Fruit fly (Drosophila melanogaster): ENCODE measurements around the gene CG14421.
A peak's percentile ranks its signal among the peaks of the same experiment; 100 is the strongest.

Gene CG14421

dm6 chrX:2949114-2949513 is 7.9 kb downstream of the CG14421 start:
- peak; percentile 85 to 87 for TF ChIP-seq CTCF (optimal IDR thresholded peaks at IDR 0.05)
- no peak for TF ChIP-seq CG8478 (optimal IDR thresholded peaks at IDR 0.05)

DNA sequence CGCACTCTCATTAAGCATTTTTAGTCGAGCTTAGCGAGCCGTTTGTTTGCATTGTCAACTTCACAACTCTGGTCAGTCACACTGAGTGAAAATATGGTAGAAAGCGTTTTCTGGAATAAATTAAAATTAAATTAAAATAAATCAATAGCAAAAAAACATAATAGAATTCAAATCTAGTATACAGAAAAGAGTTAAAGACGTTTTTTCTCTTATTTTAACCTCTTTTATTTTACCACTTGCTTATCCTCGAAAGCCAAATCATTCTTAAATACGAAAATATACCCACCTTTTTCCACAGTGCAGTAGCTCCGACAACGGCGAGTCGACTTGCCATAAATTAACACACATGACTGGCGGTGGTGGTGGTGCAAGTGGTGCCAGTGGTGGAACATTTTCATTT is 10.4 kb downstream of the CG14421 start:
- TF ChIP-seq CG8478 (optimal IDR thresholded peaks at IDR 0.05) (no peak), CTCF (optimal IDR thresholded peaks at IDR 0.05) (no peak)

DNA sequence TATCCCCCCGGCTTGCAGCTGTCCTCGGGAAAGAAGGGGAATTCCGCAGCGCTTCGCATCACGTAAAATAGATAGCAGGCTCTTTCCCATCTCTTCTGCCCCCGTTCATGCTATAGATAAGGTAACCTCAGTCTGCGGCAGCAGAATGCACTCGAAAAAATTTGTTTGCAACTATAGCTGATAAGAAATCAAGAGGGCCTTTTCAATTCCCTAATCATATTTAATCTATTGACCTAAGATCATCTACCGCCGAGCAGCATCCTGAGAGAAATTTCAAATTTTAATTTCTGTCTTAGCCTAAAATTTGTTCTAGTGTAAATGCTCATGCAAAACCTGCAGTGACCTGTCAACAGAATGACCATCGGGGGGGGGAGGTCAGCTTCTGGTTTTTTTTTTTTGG is 15.4 kb downstream of the CG14421 start:
- TF ChIP-seq CG8478 (optimal IDR thresholded peaks at IDR 0.05) = no peak
- TF ChIP-seq CTCF (optimal IDR thresholded peaks at IDR 0.05) = no peak

dm6 chrX:2963171-2963570 is 22.0 kb downstream of the CG14421 start:
- TF ChIP-seq CTCF (optimal IDR thresholded peaks at IDR 0.05) = no peak
- TF ChIP-seq CG8478 (optimal IDR thresholded peaks at IDR 0.05) = no peak

DNA sequence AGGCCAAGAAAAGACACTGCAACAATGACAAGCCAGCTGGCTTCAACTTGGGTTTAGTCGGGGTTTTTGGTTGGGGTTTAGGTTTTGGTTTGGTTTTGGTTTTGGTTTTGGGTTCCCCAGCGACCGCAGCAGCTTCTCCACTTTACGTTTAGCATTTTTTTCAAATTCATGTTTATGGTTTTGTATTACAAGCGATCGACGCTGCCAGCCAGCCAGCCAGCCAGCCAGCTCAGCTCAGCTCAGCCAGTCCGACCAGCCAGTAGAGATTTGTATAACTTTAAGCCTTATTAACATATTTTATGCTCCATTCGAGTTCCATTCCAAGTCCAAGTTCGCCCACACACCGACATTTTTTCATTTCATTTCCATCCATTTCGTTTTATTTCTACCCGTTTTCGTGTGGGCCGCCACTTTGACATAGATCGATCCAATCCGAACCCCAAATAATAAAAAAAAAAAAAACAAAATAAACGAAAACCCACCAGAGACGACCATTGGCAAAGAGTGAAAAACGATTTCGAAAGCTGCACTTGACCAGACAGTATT is 22.7 kb downstream of the CG14421 start:
- no peak for TF ChIP-seq CG8478 (optimal IDR thresholded peaks at IDR 0.05)
- TF ChIP-seq CTCF (optimal IDR thresholded peaks at IDR 0.05) = no peak

dm6 chrX:2964678-2965231 is 23.5 kb downstream of the CG14421 start:
- TF ChIP-seq CG8478 (optimal IDR thresholded peaks at IDR 0.05) (no peak), CTCF (optimal IDR thresholded peaks at IDR 0.05) (no peak)

DNA sequence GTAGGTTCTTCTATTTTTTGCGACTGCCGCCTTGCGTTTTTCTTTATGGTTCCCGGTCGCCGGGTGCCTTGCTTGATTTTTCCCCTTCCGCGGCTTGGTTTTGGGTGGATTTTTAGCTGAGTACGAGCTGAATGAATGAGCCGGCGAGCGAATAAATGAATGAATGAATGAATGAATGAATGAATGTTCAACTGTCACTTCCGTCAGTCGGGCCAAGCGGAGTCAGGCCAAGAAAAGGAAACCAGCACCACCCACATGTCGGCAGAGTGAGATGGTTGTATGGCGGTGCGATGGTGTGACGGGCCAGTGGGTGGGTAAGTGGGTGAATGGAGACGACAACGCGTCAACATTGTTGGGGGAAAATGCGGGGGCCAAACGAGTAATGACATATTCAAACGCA is 27.8 kb downstream of the CG14421 start:
- TF ChIP-seq CG8478 (optimal IDR thresholded peaks at IDR 0.05) (no peak), CTCF (optimal IDR thresholded peaks at IDR 0.05) (no peak)

dm6 chrX:2973593-2973992 is 32.4 kb downstream of the CG14421 start, which contains the start of gene rst:
Gene rst, minus strand, starts transcription at chrX:2973834.
- TF ChIP-seq CG8478 (optimal IDR thresholded peaks at IDR 0.05) (no peak), CTCF (optimal IDR thresholded peaks at IDR 0.05) (no peak)

DNA sequence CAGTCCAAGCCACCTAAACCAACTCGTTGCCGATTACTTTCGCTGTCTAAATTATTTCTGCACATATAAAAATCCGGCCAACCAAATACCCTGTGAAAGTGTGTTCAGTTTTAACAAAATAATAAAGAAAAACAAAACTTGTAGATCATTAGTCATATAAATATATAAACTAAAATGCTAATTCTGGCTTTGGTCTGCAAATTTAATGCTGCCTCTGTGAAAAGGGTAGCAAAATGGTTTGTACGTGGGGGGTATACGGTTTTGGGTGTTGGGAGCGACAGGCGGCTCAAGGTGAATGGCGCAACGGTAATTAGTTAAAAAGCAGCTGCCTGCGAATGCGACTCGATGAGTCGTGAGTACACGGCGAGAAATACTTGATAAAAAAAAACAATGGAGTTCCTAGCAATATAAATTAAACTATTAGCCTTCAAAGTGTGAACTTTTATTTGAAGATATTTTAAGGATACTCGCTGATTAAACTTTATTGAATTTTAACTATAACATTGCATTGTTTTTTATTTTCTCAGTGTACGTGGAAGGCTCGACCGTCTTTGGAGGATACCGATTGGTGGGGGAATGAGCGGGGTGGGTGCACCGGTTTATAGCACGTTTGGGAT is 36.8 kb downstream of the CG14421 start:
- TF ChIP-seq CTCF (optimal IDR thresholded peaks at IDR 0.05) (no peak), CG8478 (optimal IDR thresholded peaks at IDR 0.05) (no peak)

dm6 chrX:2980290-2980689 is 39.1 kb downstream of the CG14421 start:
- TF ChIP-seq CG8478 (optimal IDR thresholded peaks at IDR 0.05) (no peak), CTCF (optimal IDR thresholded peaks at IDR 0.05) (no peak)

dm6 chrX:2982441-2982995 is 41.3 kb downstream of the CG14421 start:
- no peak for TF ChIP-seq CTCF (optimal IDR thresholded peaks at IDR 0.05)
- no peak for TF ChIP-seq CG8478 (optimal IDR thresholded peaks at IDR 0.05)

dm6 chrX:2984902-2985772 is 43.9 kb downstream of the CG14421 start:
- no peak for TF ChIP-seq CG8478 (optimal IDR thresholded peaks at IDR 0.05)
- no peak for TF ChIP-seq CTCF (optimal IDR thresholded peaks at IDR 0.05)

- TF ChIP-seq CTCF (optimal IDR thresholded peaks at IDR 0.05) (no peak), CG8478 (optimal IDR thresholded peaks at IDR 0.05) (no peak)
Observed at dm6 chrX:2987320-2987719, 46.1 kb downstream of the CG14421 start.

dm6 chrX:2989332-2989731 is 48.1 kb downstream of the CG14421 start:
- no peak for TF ChIP-seq CTCF (optimal IDR thresholded peaks at IDR 0.05)
- TF ChIP-seq CG8478 (optimal IDR thresholded peaks at IDR 0.05) = no peak

- TF ChIP-seq CG8478 (optimal IDR thresholded peaks at IDR 0.05) (no peak), CTCF (optimal IDR thresholded peaks at IDR 0.05) (no peak)
Observed at dm6 chrX:2990952-2991351, 49.7 kb downstream of the CG14421 start.
